Worm (Caenorhabditis elegans) whole organism, late embryonic: Measurements from ENCODE around the gene ndub-11.

ENCODE experiments used
- C08G9.2 ChIP-seq: sonication (generic microtip); optimal IDR thresholded peaks from 2 replicates; lab custom pipeline; 2016; ENCODE audit warnings: mild to moderate bottlenecking, missing genetic modification characterization, moderate library complexity, missing compliant biosample characterization
- ama-1 ChIP-seq: fragments of 150-350 bp; optimal IDR thresholded peaks from 2 replicates; lab custom pipeline; 2014
- ceh-22 ChIP-seq: sonication (generic microtip); optimal IDR thresholded peaks from 2 replicates; lab custom pipeline; 2017; ENCODE audit warnings: missing biosample characterization, missing genetic modification characterization
- ceh-30 ChIP-seq: fragments of 150-350 bp; optimal IDR thresholded peaks from 2 replicates; lab custom pipeline; 2014; ENCODE audit warnings: missing biosample characterization, missing genetic modification characterization
- ceh-6 ChIP-seq: fragments of 200-800 bp; sonication (Bioruptor generic); optimal IDR thresholded peaks from 2 replicates; lab custom pipeline; 2018; ENCODE audit warnings: mild to moderate bottlenecking, missing genetic modification characterization, missing compliant biosample characterization
- dmd-4 ChIP-seq: sonication (generic microtip); optimal IDR thresholded peaks from 2 replicates; lab custom pipeline; 2016; ENCODE audit warnings: borderline replicate concordance, missing genetic modification characterization, missing compliant biosample characterization
- dve-1 ChIP-seq: sonication (generic microtip); optimal IDR thresholded peaks from 2 replicates; lab custom pipeline; 2017; ENCODE audit warnings: antibody characterized with exemption, mild to moderate bottlenecking, missing genetic modification characterization, missing compliant biosample characterization
- elt-2 ChIP-seq: sonication (generic microtip); optimal IDR thresholded peaks from 2 replicates; lab custom pipeline; 2016; ENCODE audit warnings: missing genetic modification reagents, missing genetic modification characterization, missing compliant biosample characterization
- hlh-15 ChIP-seq: sonication (generic microtip); optimal IDR thresholded peaks from 2 replicates; lab custom pipeline; 2016; ENCODE audit warnings: missing genetic modification characterization, missing compliant biosample characterization
- madf-2 ChIP-seq: sonication (generic microtip); optimal IDR thresholded peaks from 2 replicates; lab custom pipeline; 2017; ENCODE audit warnings: missing genetic modification characterization, missing compliant biosample characterization
- pag-3 ChIP-seq: sonication (generic microtip); optimal IDR thresholded peaks from 2 replicates; lab custom pipeline; 2016; ENCODE audit warnings: missing compliant biosample characterization, missing genetic modification characterization, borderline replicate concordance
- pha-4 ChIP-seq: fragments of 150-350 bp; optimal IDR thresholded peaks from 2 replicates; lab custom pipeline; 2018; ENCODE audit warnings: missing biosample characterization, missing genetic modification reagents, missing genetic modification characterization
- pqm-1 ChIP-seq: sonication (generic microtip); optimal IDR thresholded peaks from 2 replicates; lab custom pipeline; 2016; ENCODE audit warnings: missing genetic modification characterization, missing compliant biosample characterization
- unc-3 ChIP-seq, 2 experiments: fragments of 200-800 bp in 1 of 2; sonication (Bioruptor generic) in 1 of 2; sonication (generic microtip) in 1 of 2; conservative IDR thresholded peaks in 1 of 2; optimal IDR thresholded peaks in 1 of 2; 2 replicates each; pipeline versions ENCODE4 v1.3.6 to Lab custom; 2016 to 2022; ENCODE audit warnings: missing compliant biosample characterization in 2 of 2, missing genetic modification characterization in 2 of 2, missing genetic modification reagents in 1 of 2

- no peak for TF ChIP-seq madf-2 (tag; lab: Kevin White, UChicago)
- TF ChIP-seq elt-2 (tag; lab: Kevin White, UChicago) = no peak
- TF ChIP-seq pha-4 (tag; lab: Kevin White, UChicago) = no peak
- no peak for TF ChIP-seq unc-3 (GFP tag; conservative IDR thresholded peaks at IDR 0.05; lab: Robert Waterston, UW)
- no peak for TF ChIP-seq unc-3 (tag; optimal IDR thresholded peaks at IDR 0.05; lab: Kevin White, UChicago)
- no peak for TF ChIP-seq dmd-4 (tag; lab: Kevin White, UChicago)
- no peak for TF ChIP-seq dve-1 (tag; lab: Kevin White, UChicago)
- TF ChIP-seq pag-3 (tag; lab: Kevin White, UChicago) = no peak
- no peak for TF ChIP-seq hlh-15 (tag; lab: Kevin White, UChicago)
- TF ChIP-seq ama-1 (lab: Kevin White, UChicago) = no peak
- TF ChIP-seq ceh-6 (GFP tag; lab: Kevin White, UChicago) = no peak
- TF ChIP-seq ceh-22 = no peak
- TF ChIP-seq C08G9.2 (tag; lab: Kevin White, UChicago) = no peak
- no peak for TF ChIP-seq pqm-1 (tag; lab: Kevin White, UChicago)
- TF ChIP-seq ceh-30 (tag; lab: Kevin White, UChicago) = no peak
Observed at ce11 chrIV:8157161-8157560, 27.1 kb upstream of the ndub-11 start, which contains the start of gene B0218.5.
